Fruit fly (Drosophila melanogaster) whole organism, embryonic: ENCODE results near the gene Ilp6.

Source experiments
- CG8478 ChIP-seq: fragments of >200 bp; optimal IDR thresholded peaks from 2 replicates; lab custom pipeline; 2018
- p53 ChIP-seq: fragments of 200-800 bp; sonication (Bioruptor generic); optimal IDR thresholded peaks from 2 replicates; lab custom pipeline; 2016; ENCODE audit warnings: missing biosample characterization, missing genetic modification characterization

DNA sequence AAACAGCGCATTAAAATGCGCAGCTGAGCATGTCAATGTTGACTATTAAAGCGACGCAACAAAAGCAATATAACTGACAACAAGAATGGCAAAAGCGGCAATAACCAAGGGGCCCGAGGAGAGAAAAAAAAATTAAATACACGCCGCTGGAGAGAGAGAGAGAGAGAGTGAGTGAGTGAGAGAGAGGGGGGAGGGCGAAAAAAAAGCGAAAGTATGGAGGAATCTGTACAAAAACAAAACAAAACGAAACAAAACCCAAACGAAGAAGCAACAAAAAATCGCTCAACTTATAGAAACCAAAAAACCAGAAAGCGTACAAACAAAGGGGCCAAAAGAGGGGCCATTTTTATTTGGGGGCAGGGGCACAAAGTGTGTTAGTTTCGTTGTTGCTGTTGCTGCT lies 51.0 kb downstream of the Ilp6 start:
- TF ChIP-seq CG8478 (no peak), p53 (no peak)
